Worm (Caenorhabditis elegans): ENCODE data around the gene K12H6.8.

Gene K12H6.8

ce11 chrII:2841529-2841928 is 13.8 kb downstream of the K12H6.8 start, which contains the start of gene Y110A2AL.6:
Y110A2AL.6 (minus strand) TSS chrII:2841629.
- no peak for TF ChIP-seq unc-62 (GFP tag; optimal IDR thresholded peaks at IDR 0.05)

DNA sequence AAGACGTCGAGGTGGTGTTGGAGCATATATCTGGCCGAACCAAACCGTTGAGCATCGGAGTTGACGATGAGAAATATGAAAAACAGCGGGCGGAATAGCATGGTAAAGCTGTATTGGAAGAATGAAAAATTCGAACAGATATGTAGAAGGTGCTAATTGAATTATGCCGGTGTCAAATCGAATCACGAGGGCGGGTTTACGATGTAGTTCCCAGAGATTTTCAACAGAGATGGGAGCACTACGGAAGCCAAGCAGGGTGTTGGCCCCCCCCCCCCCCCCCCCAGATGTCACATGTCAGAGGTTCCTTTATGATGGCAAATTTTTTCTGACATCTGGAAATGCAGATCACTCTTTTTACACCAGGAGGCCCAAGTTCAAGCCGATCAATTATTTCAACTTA is 15.4 kb downstream of the K12H6.8 start, which contains the start of gene Y110A2AL.7:
Y110A2AL.7 (minus strand) TSS at position 101 of the 400 bp plus-strand sequence.
- no peak for TF ChIP-seq unc-62 (GFP tag; optimal IDR thresholded peaks at IDR 0.05)

DNA sequence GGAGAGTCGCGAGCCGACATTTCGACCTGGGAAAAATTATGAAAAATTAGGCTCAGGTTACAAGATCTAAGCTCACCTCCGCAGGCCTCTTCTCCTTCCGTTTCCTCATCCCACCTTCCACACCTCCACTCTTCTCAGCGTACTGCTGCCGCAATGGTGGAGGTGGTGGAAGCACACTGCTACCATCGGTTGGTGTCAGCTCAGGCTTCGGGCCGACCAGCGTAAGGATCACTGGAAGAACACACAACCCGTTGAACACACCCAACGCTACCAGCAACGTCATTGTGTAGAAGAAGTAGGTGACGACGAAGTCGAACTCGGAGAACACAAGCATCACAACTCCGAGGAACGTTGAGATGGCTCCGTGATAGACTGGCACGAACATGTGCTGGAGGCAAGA is 18.0 kb downstream of the K12H6.8 start:
- TF ChIP-seq unc-62 (GFP tag; optimal IDR thresholded peaks at IDR 0.05) = no peak

ce11 chrII:2846552-2846951 is 18.9 kb downstream of the K12H6.8 start:
- no peak for TF ChIP-seq unc-62 (GFP tag; optimal IDR thresholded peaks at IDR 0.05)

DNA sequence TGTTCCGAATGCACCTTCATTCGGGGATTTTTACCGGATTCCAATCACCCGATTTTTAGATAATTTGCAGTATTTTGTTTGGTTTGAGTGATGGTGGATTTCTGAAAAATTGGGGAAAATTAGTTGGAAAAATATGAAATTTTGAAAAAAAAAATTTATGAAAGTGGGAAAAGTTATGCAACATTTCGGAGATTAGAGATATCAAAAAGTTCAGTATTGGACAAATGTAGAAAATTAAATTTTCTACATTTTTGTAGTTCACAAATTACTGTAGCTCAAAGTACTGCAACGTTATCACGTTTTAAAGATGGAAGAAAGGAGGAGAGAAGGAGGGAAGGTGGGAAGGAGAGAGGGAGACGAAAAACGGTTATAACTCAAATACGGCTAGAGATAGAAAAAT is 24.8 kb downstream of the K12H6.8 start, which contains the start of gene ptc-3:
ptc-3 (minus strand) TSS at position 101 of the 400 bp plus-strand sequence.
- no peak for TF ChIP-seq unc-62 (GFP tag; optimal IDR thresholded peaks at IDR 0.05)

DNA sequence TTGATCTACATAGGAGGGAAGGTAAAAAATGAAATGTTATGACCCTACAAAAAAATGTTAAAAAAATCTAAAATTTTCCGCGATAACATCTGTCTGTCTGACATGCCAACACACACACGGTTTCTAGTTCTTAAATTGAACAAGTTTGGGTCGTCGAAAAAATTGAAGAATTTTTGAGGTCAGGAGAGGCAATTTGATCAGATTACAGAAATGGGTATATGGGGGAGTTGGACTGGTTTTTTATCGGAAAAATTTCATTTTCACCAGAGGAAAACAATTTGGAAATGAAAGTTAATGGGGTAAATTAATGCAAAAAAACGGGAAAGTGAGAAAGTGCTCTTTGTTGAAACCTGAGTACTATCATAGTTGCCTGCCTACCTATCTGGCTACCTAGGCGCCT is 26.1 kb downstream of the K12H6.8 start:
- TF ChIP-seq unc-62 (GFP tag; optimal IDR thresholded peaks at IDR 0.05) = no peak

ce11 chrII:2854794-2855193 is 27.1 kb downstream of the K12H6.8 start:
- TF ChIP-seq unc-62 (GFP tag; optimal IDR thresholded peaks at IDR 0.05) = no peak

DNA sequence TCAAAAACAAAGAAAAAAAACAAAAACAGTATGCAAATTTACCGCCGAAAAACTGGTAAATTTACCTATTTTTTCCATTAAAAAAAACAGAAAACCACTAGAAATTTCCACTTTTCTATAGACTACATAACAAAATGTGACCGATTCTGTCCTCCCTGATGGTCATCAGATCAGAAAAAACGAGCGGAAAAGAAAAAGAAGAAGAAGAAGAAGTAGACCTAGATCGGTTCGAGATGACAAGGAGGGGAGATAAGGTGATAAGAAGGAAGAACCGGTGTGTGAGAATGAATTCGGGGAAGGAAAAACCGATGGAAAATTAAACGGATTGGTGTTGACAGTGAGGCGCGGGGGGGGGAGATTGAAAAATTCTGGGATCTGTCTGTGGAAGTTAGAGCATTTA is 28.4 kb downstream of the K12H6.8 start:
- no peak for TF ChIP-seq unc-62 (GFP tag; optimal IDR thresholded peaks at IDR 0.05)

DNA sequence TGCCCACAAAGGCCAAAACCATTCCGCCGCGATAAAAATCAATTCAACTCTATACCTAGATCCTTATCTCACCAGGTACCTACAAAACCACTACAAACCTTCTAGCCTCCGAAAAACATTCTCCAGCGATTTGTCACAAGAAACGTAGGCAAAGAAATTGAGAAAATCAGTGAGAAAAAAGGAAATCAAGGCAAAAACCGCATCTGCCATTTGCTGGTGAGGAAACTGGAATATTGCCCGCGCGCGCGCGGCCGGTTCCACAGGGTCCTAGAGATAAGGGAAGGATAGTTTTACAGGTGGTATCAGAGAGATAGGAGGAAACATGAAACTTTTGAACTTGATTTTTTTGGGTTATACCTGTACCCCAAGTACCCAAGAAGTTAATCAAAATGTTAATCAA is 29.9 kb downstream of the K12H6.8 start:
- TF ChIP-seq unc-62 (GFP tag; optimal IDR thresholded peaks at IDR 0.05) = no peak

ce11 chrII:2858851-2859250 is 31.2 kb downstream of the K12H6.8 start:
- no peak for TF ChIP-seq unc-62 (GFP tag; optimal IDR thresholded peaks at IDR 0.05)

ce11 chrII:2859315-2859714 is 31.6 kb downstream of the K12H6.8 start:
- no peak for TF ChIP-seq unc-62 (GFP tag; optimal IDR thresholded peaks at IDR 0.05)

DNA sequence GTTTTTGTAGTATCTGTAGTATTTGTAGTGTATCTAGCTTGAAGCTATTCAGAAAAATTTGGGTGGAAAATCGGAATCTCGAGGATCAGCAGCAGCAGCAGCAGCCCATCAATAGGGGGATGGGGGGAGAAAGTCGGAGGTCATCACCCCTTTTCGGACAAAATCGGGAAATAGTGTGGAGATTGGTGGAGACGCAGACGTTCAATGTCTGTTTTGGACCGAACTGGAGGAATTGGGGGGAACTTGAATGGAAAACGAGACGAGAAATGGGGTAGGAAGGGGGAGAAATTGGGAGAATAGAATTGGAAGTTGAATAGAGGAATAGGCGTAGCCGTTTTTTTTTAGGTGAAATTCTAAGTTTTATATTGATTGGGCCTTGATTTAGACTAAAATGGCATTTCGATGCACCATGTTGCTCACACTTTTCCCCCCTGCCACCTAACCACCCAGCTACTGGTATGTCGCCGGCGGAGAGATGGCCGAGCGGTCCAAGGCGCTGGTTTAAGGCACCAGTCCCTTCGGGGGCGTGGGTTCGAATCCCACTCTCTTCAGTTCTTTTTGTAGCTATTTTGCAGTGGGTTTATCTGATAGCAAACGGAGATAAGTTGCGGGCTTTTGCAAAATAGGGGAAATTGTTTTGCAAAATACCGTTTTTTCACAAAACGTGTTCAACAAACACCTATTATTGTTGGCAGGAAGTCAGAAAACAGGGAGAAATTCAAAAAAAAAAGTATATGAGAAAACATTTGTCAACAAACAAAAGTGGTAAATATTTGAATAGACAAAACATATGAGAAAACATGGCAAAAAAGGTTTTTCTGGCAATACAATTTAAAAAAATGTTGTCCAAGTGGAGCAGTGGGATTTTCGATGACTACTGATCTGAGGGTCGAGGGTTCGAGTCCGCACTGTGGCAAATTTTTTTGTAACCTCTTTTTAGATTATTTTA is 32.5 kb downstream of the K12H6.8 start:
- TF ChIP-seq unc-62 (GFP tag; optimal IDR thresholded peaks at IDR 0.05) = no peak

DNA sequence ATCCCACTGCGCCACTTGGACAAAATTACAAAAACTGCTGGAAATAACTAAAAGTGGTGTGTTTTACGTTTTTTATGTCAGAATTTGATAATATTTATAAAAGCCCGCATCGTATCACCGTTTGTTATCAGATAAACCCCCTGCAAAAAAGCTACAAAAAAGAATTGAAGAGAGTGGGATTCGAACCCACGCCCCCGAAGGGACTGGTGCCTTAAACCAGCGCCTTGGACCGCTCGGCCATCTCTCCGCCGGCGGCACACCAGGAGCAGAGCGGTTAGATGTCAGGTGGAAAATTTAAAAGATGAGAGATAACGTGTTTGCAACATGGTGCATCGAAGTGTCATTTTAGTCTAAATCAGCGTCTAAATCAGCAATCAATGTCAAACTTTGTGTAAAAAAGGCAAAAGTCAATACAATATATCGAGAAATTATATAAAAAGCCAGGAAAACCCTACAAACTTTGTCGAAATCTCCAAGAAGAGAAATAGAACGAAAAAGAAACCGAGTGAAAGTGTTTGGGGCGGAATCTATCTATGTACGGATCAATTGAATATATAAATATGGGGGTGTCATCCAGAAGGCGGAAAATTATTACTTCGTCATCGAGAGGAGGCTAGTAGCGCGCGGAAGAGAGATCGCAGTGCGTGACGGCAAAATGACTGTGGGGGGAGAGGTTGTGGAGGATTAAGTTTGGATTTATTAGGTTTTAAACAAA is 33.8 kb downstream of the K12H6.8 start:
- no peak for TF ChIP-seq unc-62 (GFP tag; optimal IDR thresholded peaks at IDR 0.05)

ce11 chrII:2862557-2863035 is 34.9 kb downstream of the K12H6.8 start:
- no peak for TF ChIP-seq unc-62 (GFP tag; optimal IDR thresholded peaks at IDR 0.05)

- TF ChIP-seq unc-62 (GFP tag; optimal IDR thresholded peaks at IDR 0.05) = no peak
Measured at ce11 chrII:2864229-2864628, 36.5 kb downstream of the K12H6.8 start, which contains the start of gene Y110A2AL.5. Y110A2AL.5 (plus strand) TSS chrII:2864529.

DNA sequence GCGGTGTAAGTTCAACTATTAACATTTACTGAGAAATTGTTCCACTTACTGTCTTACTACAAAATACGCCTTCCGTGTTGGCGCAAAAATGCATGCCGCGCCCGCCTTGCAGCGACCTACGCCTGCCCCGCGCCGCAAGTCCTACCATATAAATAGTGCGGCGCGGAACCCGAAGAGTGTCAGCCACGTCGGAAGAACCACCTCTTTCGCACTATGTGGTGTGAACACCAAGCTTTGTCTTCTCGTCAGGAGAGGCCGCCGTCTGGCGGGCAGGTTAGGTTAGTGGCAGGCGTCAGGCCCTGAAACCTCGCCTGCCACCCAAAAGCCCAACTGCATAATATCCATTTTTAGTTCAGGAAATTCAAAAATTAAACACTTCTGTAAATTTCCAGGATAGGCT is 37.7 kb downstream of the K12H6.8 start:
- no peak for TF ChIP-seq unc-62 (GFP tag; optimal IDR thresholded peaks at IDR 0.05)

All from whole organism, dauer.